Worm (Caenorhabditis elegans): ENCODE data around the gene clec-34.

DNA sequence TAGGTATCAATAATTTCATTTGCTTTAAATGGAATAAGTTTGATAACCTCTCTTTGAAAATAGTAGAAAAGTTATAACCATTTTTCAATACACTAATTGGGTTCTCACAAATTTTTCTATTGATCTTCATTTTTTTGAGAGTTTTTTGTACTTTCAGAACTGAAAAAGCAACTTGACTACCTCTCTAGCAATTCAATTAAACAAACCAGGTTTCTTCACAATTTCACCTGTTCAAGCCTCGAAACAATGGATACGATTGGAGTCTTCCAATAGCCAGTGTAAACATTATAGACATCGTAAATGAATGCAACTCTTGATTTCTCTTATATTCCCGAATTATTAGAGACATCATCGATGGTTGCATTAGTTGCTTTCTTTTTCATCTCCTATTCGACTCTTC is 5.6 kb upstream of the clec-34 start, which contains the start of gene srz-99:
- no peak for TF ChIP-seq sea-2 (GFP tag; optimal IDR thresholded peaks at IDR 0.05)
- TF ChIP-seq nfya-1 (tag; optimal IDR thresholded peaks at IDR 0.05; ENCODE audit: insufficient read depth): no peak
- TF ChIP-seq pqm-1 (tag; optimal IDR thresholded peaks at IDR 0.05): no peak
- no peak for TF ChIP-seq ama-1 (optimal IDR thresholded peaks at IDR 0.05)

Data from whole organism, L3 larva.